Worm (Caenorhabditis elegans) whole organism, L2 larva: ENCODE results near the gene par-5.

Source experiments
- R02D3.7 ChIP-seq: fragments of 150-350 bp; optimal IDR thresholded peaks from 2 replicates; lab custom pipeline; 2014; ENCODE audit warnings: missing biosample characterization, missing genetic modification characterization
- aly-2 ChIP-seq: fragments of 150-350 bp; optimal IDR thresholded peaks from 2 replicates; lab custom pipeline; 2014; ENCODE audit warnings: missing biosample characterization, missing genetic modification characterization
- ama-1 ChIP-seq: fragments of 150-350 bp; optimal IDR thresholded peaks from 2 replicates; lab custom pipeline; 2018; ENCODE audit warnings: inconsistent platforms
- blmp-1 ChIP-seq: sonication (generic microtip); optimal IDR thresholded peaks from 2 replicates; lab custom pipeline; 2017; ENCODE audit warnings: missing genetic modification characterization, mild to moderate bottlenecking, missing compliant biosample characterization, antibody characterized with exemption, moderate library complexity; ENCODE audit not compliant: insufficient read depth
- ceh-16 ChIP-seq: fragments of 150-350 bp; optimal IDR thresholded peaks from 2 replicates; lab custom pipeline; 2014; ENCODE audit warnings: missing biosample characterization, missing genetic modification characterization
- ceh-82 ChIP-seq: fragments of 150-350 bp; optimal IDR thresholded peaks from 2 replicates; lab custom pipeline; 2014; ENCODE audit warnings: missing biosample characterization, missing genetic modification characterization
- egl-27 ChIP-seq: sonication (generic microtip); optimal IDR thresholded peaks from 3 replicates; lab custom pipeline; 2017; ENCODE audit warnings: missing biosample characterization, missing genetic modification reagents, missing genetic modification characterization
- fos-1 ChIP-seq: fragments of 150-350 bp; optimal IDR thresholded peaks from 2 replicates; lab custom pipeline; 2014; ENCODE audit warnings: missing biosample characterization, missing genetic modification characterization
- nhr-237 ChIP-seq: fragments of 150-350 bp; optimal IDR thresholded peaks from 2 replicates; lab custom pipeline; 2014; ENCODE audit warnings: missing biosample characterization, missing genetic modification characterization
- unc-62 ChIP-seq: fragments of 150-350 bp; optimal IDR thresholded peaks from 2 replicates; lab custom pipeline; 2014; ENCODE audit warnings: missing biosample characterization, missing genetic modification reagents, missing genetic modification characterization
- ztf-4 ChIP-seq: fragments of 150-350 bp; optimal IDR thresholded peaks from 2 replicates; lab custom pipeline; 2014; ENCODE audit warnings: missing biosample characterization, missing genetic modification characterization

ce11 chrIV:11796818-11797217 is 24.9 kb downstream of the par-5 start:
- TF ChIP-seq aly-2 (tag; lab: Kevin White, UChicago): no peak
- TF ChIP-seq R02D3.7 (tag; lab: Kevin White, UChicago): no peak
- no peak for TF ChIP-seq ama-1 (lab: Kevin White, UChicago)
- TF ChIP-seq nhr-237 (tag; lab: Kevin White, UChicago): no peak
- TF ChIP-seq ceh-82 (tag; lab: Kevin White, UChicago): no peak
- TF ChIP-seq ztf-4 (tag; lab: Kevin White, UChicago): no peak
- no peak for TF ChIP-seq blmp-1 (tag; lab: Kevin White, UChicago)
- no peak for TF ChIP-seq egl-27 (tag; lab: Kevin White, UChicago)
- TF ChIP-seq unc-62 (GFP tag; lab: Kevin White, UChicago): no peak
- TF ChIP-seq fos-1 (tag; lab: Kevin White, UChicago): no peak
- TF ChIP-seq ceh-16 (tag; lab: Kevin White, UChicago): no peak
